Worm (Caenorhabditis elegans) whole organism, L1 larva: ENCODE data around the gene pxn-2.

ENCODE experiments used
- alr-1 ChIP-seq: fragments of 200-800 bp; sonication (Bioruptor generic); optimal IDR thresholded peaks from 2 replicates; lab custom pipeline; 2018; ENCODE audit warnings: borderline replicate concordance, mild to moderate bottlenecking, missing genetic modification characterization, missing compliant biosample characterization
- ama-1 ChIP-seq: fragments of 150-350 bp; optimal IDR thresholded peaks from 2 replicates; lab custom pipeline; 2014

DNA sequence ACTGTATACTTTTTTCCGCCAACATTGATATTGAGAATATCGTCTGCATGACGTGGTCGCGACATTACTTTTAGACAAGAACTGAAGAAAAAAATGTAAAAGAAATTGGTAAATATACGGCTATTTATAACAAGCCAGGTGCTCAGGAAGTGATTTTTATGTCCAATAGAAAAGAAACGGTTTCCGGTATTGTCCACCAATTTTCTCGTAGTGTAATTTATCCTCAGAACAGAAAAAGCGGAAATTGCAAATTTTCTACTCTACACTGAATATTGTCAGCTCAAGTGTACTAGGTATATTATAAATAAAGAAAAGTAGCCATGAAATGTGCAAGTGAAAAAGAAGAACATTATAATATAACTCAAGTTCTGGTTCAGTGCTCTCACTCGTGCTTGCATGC lies 20.1 kb upstream of the pxn-2 start, which contains the start of gene F59F3.6:
- TF ChIP-seq alr-1 (tag; lab: Kevin White, UChicago) (no peak), ama-1 (lab: Kevin White, UChicago) (no peak)
